Worm (Caenorhabditis elegans) whole organism, L3 larva: Measurements from ENCODE around the gene sgn-1.

ENCODE experiments used
- R02D3.7 ChIP-seq: fragments of 150-350 bp; optimal IDR thresholded peaks from 2 replicates; lab custom pipeline; 2014; ENCODE audit warnings: missing biosample characterization, missing genetic modification characterization
- ZK546.5 ChIP-seq: sonication (generic microtip); optimal IDR thresholded peaks from 2 replicates; lab custom pipeline; 2017; ENCODE audit warnings: missing biosample characterization, missing genetic modification characterization
- aly-2 ChIP-seq: fragments of 150-350 bp; optimal IDR thresholded peaks from 2 replicates; lab custom pipeline; 2014; ENCODE audit warnings: missing biosample characterization, missing genetic modification characterization
- ama-1 ChIP-seq: fragments of 150-350 bp; optimal IDR thresholded peaks from 2 replicates; lab custom pipeline; 2018
- ceh-16 ChIP-seq: sonication (generic microtip); optimal IDR thresholded peaks from 2 replicates; lab custom pipeline; 2017; ENCODE audit warnings: missing biosample characterization, missing genetic modification characterization
- ceh-28 ChIP-seq: fragments of 150-350 bp; optimal IDR thresholded peaks from 2 replicates; lab custom pipeline; 2014; ENCODE audit warnings: missing biosample characterization, missing genetic modification reagents, missing genetic modification characterization
- daf-12 ChIP-seq: fragments of 150-350 bp; optimal IDR thresholded peaks from 2 replicates; lab custom pipeline; 2014; ENCODE audit warnings: missing biosample characterization, missing genetic modification reagents, missing genetic modification characterization
- egl-5 ChIP-seq: fragments of 150-350 bp; optimal IDR thresholded peaks from 2 replicates; lab custom pipeline; 2017; ENCODE audit warnings: missing biosample characterization, missing genetic modification reagents, missing genetic modification characterization, inconsistent platforms
- elt-1 ChIP-seq: fragments of 150-350 bp; optimal IDR thresholded peaks from 2 replicates; lab custom pipeline; 2014; ENCODE audit warnings: missing biosample characterization, missing genetic modification characterization
- elt-2 ChIP-seq: sonication (generic microtip); optimal IDR thresholded peaks from 2 replicates; lab custom pipeline; 2016; ENCODE audit warnings: missing genetic modification reagents, mild to moderate bottlenecking, missing genetic modification characterization, missing compliant biosample characterization
- eor-1 ChIP-seq, 2 experiments: fragments of 150-350 bp; optimal IDR thresholded peaks; 2 replicates each; lab custom pipeline; 2014 to 2018; ENCODE audit warnings: missing biosample characterization in 2 of 2, missing genetic modification characterization in 2 of 2
- fkh-10 ChIP-seq: sonication (generic microtip); optimal IDR thresholded peaks from 2 replicates; lab custom pipeline; 2017; ENCODE audit warnings: missing biosample characterization, missing genetic modification reagents, missing genetic modification characterization
- fkh-2 ChIP-seq: fragments of 150-350 bp; optimal IDR thresholded peaks from 2 replicates; lab custom pipeline; 2014; ENCODE audit warnings: missing biosample characterization, missing genetic modification reagents, missing genetic modification characterization
- hmg-11 ChIP-seq: sonication (generic microtip); optimal IDR thresholded peaks from 2 replicates; lab custom pipeline; 2016; ENCODE audit warnings: missing genetic modification characterization, missing compliant biosample characterization
- jun-1 ChIP-seq: fragments of 150-350 bp; optimal IDR thresholded peaks from 2 replicates; lab custom pipeline; 2014; ENCODE audit warnings: missing biosample characterization, missing genetic modification reagents, missing genetic modification characterization
- lin-15B ChIP-seq: fragments of 150-350 bp; optimal IDR thresholded peaks from 2 replicates; lab custom pipeline; 2014; ENCODE audit warnings: missing biosample characterization, missing genetic modification characterization
- lin-39 ChIP-seq: fragments of 150-350 bp; optimal IDR thresholded peaks from 2 replicates; lab custom pipeline; 2018; ENCODE audit warnings: missing biosample characterization, missing genetic modification reagents, missing genetic modification characterization
- lsy-12 ChIP-seq: sonication (generic microtip); optimal IDR thresholded peaks from 2 replicates; lab custom pipeline; 2016; ENCODE audit warnings: mild to moderate bottlenecking, missing genetic modification characterization, missing compliant biosample characterization
- mml-1 ChIP-seq: fragments of 150-350 bp; sonication (generic microtip); optimal IDR thresholded peaks from 3 replicates; lab custom pipeline; 2014; ENCODE audit warnings: missing biosample characterization, missing genetic modification characterization
- nfya-1 ChIP-seq: sonication (generic microtip); optimal IDR thresholded peaks from 2 replicates; lab custom pipeline; 2017; ENCODE audit warnings: missing genetic modification characterization, mild to moderate bottlenecking, missing compliant biosample characterization, antibody characterized with exemption, moderate library complexity; ENCODE audit not compliant: insufficient read depth
- nhr-11 ChIP-seq: fragments of 150-350 bp; optimal IDR thresholded peaks from 2 replicates; lab custom pipeline; 2014; ENCODE audit warnings: missing biosample characterization, missing genetic modification characterization
- nhr-23 ChIP-seq: fragments of 150-350 bp; optimal IDR thresholded peaks from 2 replicates; lab custom pipeline; 2014; ENCODE audit warnings: missing biosample characterization, missing genetic modification reagents, missing genetic modification characterization
- nhr-25 ChIP-seq: sonication (generic microtip); optimal IDR thresholded peaks from 2 replicates; lab custom pipeline; 2017; ENCODE audit warnings: missing biosample characterization, missing genetic modification characterization
- nhr-28 ChIP-seq: fragments of 150-350 bp; optimal IDR thresholded peaks from 2 replicates; lab custom pipeline; 2014; ENCODE audit warnings: missing biosample characterization, missing genetic modification characterization
- nhr-43 ChIP-seq: sonication (generic microtip); optimal IDR thresholded peaks from 2 replicates; lab custom pipeline; 2016; ENCODE audit warnings: mild to moderate bottlenecking, missing genetic modification characterization, missing compliant biosample characterization; ENCODE audit not compliant: poor library complexity, severe bottlenecking
- nhr-67 ChIP-seq: fragments of 150-350 bp; optimal IDR thresholded peaks from 2 replicates; lab custom pipeline; 2014; ENCODE audit warnings: missing biosample characterization, missing genetic modification characterization
- nhr-76 ChIP-seq: fragments of 150-350 bp; sonication (generic microtip); optimal IDR thresholded peaks from 5 replicates; lab custom pipeline; 2014; ENCODE audit warnings: missing biosample characterization, missing genetic modification characterization
- nhr-77 ChIP-seq: fragments of 150-350 bp; optimal IDR thresholded peaks from 2 replicates; lab custom pipeline; 2014; ENCODE audit warnings: missing biosample characterization, missing genetic modification characterization
- pha-4 ChIP-seq: fragments of 150-350 bp; optimal IDR thresholded peaks from 2 replicates; lab custom pipeline; 2014; ENCODE audit warnings: missing biosample characterization, missing genetic modification reagents, missing genetic modification characterization
- pqm-1 ChIP-seq: fragments of 150-350 bp; optimal IDR thresholded peaks from 2 replicates; lab custom pipeline; 2017; ENCODE audit warnings: missing biosample characterization, missing genetic modification characterization, inconsistent platforms
- snpc-4 ChIP-seq: fragments of 150-350 bp; optimal IDR thresholded peaks from 2 replicates; lab custom pipeline; 2014; ENCODE audit warnings: missing biosample characterization, missing genetic modification characterization
- tbx-2 ChIP-seq: sonication (generic microtip); optimal IDR thresholded peaks from 2 replicates; lab custom pipeline; 2016; ENCODE audit warnings: mild to moderate bottlenecking, missing genetic modification characterization, missing compliant biosample characterization
- unc-39 ChIP-seq: sonication (generic microtip); optimal IDR thresholded peaks from 4 replicates; lab custom pipeline; 2017; ENCODE audit warnings: missing biosample characterization, missing genetic modification characterization
- zag-1 ChIP-seq: fragments of 150-350 bp; optimal IDR thresholded peaks from 2 replicates; lab custom pipeline; 2014; ENCODE audit warnings: missing biosample characterization, missing genetic modification characterization
- ztf-11 ChIP-seq: fragments of 150-350 bp; optimal IDR thresholded peaks from 2 replicates; lab custom pipeline; 2014; ENCODE audit warnings: missing biosample characterization, missing genetic modification characterization

Gene sgn-1

DNA sequence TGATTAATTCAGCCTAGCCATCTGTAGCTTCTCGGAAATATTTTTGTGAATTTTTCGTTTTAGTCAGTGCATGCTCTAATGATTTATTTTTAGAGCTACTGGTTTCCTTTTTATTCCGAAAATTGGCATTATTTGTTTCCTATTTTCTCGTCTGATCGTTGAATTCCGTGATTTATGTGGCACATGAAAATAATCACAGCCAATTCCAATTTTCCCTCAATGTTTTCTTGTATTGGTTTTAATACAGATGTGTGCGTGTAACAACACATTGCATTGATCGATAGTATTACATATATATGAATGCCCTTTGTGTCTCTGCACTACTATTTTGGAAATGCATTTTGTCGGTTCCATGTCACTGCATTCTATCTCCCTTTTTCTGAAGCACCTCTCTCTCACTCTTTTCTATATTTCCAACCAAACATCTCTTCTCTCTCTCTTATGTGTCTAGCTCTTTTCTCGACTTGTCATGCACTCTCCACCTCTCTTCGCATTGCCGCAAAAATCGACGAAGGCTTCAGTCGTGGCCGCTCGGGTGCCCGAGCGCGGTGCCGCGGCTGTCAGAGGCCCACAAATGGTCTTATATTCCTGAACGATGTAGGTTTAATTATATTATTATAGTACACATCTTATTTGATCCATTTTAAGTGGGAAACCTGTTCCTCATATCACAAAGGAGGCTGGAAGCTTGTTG, 912 bp upstream of the sgn-1 start:
- TF ChIP-seq nfya-1 (tag; lab: Kevin White, UChicago), result peak; percentile 81
- TF ChIP-seq pha-4 (tag; lab: Kevin White, UChicago), result peak; percentile 38
- peak; percentile 94 for TF ChIP-seq ama-1 (lab: Kevin White, UChicago)
- TF ChIP-seq R02D3.7 (tag; lab: Kevin White, UChicago), result no peak
- TF ChIP-seq nhr-11 (tag; lab: Kevin White, UChicago), result no peak
- peak; percentile 9 for TF ChIP-seq ceh-28
- TF ChIP-seq hmg-11 (tag; lab: Kevin White, UChicago), result peak; percentile 57
- peak; percentile 13 for TF ChIP-seq nhr-43 (tag; lab: Kevin White, UChicago)
- peak; percentile 67 for TF ChIP-seq lin-39 (tag; lab: Kevin White, UChicago)
- TF ChIP-seq jun-1 (tag; lab: Kevin White, UChicago), result no peak
- TF ChIP-seq fkh-10 (GFP tag; lab: Kevin White, UChicago), result no peak
- TF ChIP-seq pqm-1, result peak; percentile 32
- TF ChIP-seq elt-2 (tag; lab: Kevin White, UChicago), result peak; percentile 29
- TF ChIP-seq, all 47 proteins: peak for 9

DNA sequence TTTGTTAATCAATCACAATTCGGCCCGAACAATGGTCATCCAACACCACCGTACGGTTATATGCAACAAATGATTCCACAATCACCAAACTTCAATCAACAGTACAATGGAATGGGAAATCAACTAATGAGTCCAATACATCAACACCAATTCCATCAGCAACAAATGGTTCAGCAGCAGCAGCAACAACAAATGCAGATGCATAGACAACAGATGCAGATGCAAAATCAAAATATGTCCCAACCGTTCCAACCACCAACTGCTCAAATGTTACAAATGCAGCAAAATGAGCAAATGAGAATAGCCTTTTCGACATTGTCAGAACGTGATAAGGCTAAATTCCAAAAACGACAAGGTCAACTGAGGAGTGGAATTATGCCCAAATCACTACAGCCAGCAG, 7.0 kb downstream of the sgn-1 start:
- TF ChIP-seq nhr-25 (no peak), nhr-77 (no peak), pha-4 (tag; lab: Kevin White, UChicago) (no peak), nhr-67 (tag; lab: Kevin White, UChicago) (no peak), aly-2 (tag; lab: Kevin White, UChicago) (no peak), nhr-11 (tag; lab: Kevin White, UChicago) (no peak)
- TF ChIP-seq, all 47 proteins: peak for 0

DNA sequence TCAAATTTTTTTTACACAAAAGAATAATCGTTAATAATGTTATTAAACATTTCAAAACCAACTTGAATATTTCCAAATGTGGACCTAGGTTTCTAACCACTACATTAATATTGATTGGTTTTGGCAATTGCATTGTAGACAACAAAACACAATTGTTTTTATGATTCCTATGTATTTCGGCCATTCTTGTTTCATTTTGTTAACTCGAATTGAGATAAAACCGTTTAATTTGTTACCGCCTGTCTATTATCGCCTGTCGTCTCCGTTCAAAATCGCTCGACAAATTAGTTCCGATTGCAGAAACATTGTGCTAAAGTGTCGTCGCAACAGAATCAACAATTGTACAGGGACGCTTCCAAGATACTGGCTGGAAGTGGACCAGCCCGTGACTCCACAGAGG, 12.8 kb downstream of the sgn-1 start, which contains the start of gene let-19:
Gene let-19, plus strand, starts transcription at position 301 of the 400 bp plus-strand sequence.
- TF ChIP-seq mml-1 (tag; lab: Kevin White, UChicago) (no peak), nhr-28 (no peak), daf-12 (no peak), lin-39 (tag; lab: Kevin White, UChicago) (no peak), nhr-76 (tag; lab: Kevin White, UChicago) (no peak), ZK546.5 (tag; lab: Kevin White, UChicago) (no peak), egl-5 (tag; lab: Kevin White, UChicago) (no peak), nhr-23 (no peak), ceh-16 (tag; lab: Kevin White, UChicago) (no peak), ama-1 (lab: Kevin White, UChicago) (no peak), unc-39 (no peak), snpc-4 (tag; lab: Kevin White, UChicago) (no peak), nhr-77 (no peak), lsy-12 (tag; lab: Kevin White, UChicago) (no peak), aly-2 (tag; lab: Kevin White, UChicago) (no peak), nhr-25 (no peak), jun-1 (tag; lab: Kevin White, UChicago) (no peak), zag-1 (tag; lab: Kevin White, UChicago) (no peak), lin-15B (tag; lab: Kevin White, UChicago) (no peak), nhr-11 (tag; lab: Kevin White, UChicago) (no peak)

DNA sequence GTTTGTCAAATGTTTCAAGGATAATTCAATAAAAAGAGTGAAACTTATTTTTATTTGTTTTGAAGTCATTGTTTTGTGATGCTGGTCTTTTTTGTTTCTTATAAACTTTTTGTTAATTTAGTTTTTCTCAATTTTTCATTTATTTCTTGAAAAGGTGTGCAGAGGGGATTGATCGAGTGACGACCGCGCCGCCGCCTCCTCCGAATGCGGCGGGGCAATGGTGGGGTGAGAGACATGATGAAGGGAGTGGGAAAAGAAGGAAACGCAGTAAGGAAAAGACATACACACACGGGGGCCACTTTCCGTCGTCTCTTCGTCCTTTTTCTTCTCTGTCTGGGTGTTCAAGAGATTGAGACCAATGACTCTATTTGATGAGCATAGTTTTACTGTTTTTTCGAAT, 14.1 kb downstream of the sgn-1 start:
- TF ChIP-seq pha-4 (tag; lab: Kevin White, UChicago) (peak; percentile 44), tbx-2 (tag; lab: Kevin White, UChicago) (no peak), hmg-11 (tag; lab: Kevin White, UChicago) (peak; percentile 57), nhr-76 (tag; lab: Kevin White, UChicago) (no peak), nfya-1 (tag; lab: Kevin White, UChicago) (peak; percentile 26), aly-2 (tag; lab: Kevin White, UChicago) (no peak), daf-12 (no peak), elt-2 (tag; lab: Kevin White, UChicago) (peak; percentile 5), jun-1 (tag; lab: Kevin White, UChicago) (no peak), pqm-1 (peak; percentile 18), ztf-11 (tag; lab: Kevin White, UChicago) (no peak), nhr-25 (no peak), elt-1 (tag; lab: Kevin White, UChicago) (no peak), eor-1 (tag; optimal IDR thresholded peaks at IDR 0.05; lab: Kevin White, UChicago) (no peak), ZK546.5 (tag; lab: Kevin White, UChicago) (no peak), R02D3.7 (tag; lab: Kevin White, UChicago) (no peak), fkh-2 (no peak), ama-1 (lab: Kevin White, UChicago) (no peak)
